In the genomic region with DNA sequence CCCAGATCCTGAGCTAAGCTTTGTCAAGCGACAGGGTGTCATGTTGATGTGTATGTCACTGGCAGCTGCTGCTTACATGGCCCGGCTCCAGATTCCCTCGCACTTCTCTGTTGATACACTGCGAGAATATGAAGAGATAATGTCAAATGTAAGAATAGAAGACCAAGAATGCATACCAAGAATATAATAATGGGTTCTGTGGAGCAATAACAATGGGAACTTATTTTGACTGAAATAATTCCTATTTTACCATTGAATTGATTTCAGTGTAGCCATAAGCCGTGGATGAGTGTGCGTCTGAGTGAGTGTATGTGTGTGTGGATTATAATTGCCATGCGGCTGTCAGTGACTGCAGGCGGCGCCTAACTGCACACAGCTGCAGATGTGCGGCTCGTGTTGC, we compare ENCODE assay signal across 4 fruit fly cellular contexts.
A peak's percentile ranks its signal among the peaks of the same experiment; 100 is the strongest.
TF ChIP-seq lines count a peak whose summit lies in the region.

No protein-coding gene starts in this region.

- TF ChIP-seq CTCF in whole organism, embryonic (GFP tag; optimal IDR thresholded peaks at IDR 0.05; lab: Kevin White, UChicago): no peak

TF ChIP-seq in whole organism, embryonic, 481 proteins besides CTCF, POLR2A, EP300 and RAD21:
- no peak for TF ChIP-seq CG1792 (GFP tag; optimal IDR thresholded peaks at IDR 0.05; lab: Kevin White, UChicago)
- TF ChIP-seq Jarid2 (GFP tag; optimal IDR thresholded peaks at IDR 0.05; lab: Kevin White, UChicago): no peak
- no peak for TF ChIP-seq CG2712 (tag; optimal IDR thresholded peaks at IDR 0.05; lab: Kevin White, UChicago)
- no peak for TF ChIP-seq B-H2 (GFP tag; optimal IDR thresholded peaks at IDR 0.05; lab: Kevin White, UChicago)
- peak; percentile 43; the same call in 1 of the 2 replicates for TF ChIP-seq Drgx (GFP tag; IDR thresholded peaks at IDR 0.05; lab: Robert Waterston, UW)
- TF ChIP-seq CG4730 (GFP tag; IDR thresholded peaks at IDR 0.05; lab: Robert Waterston, UW): no peak
- TF ChIP-seq Hr3 (GFP tag; optimal IDR thresholded peaks at IDR 0.05; lab: Kevin White, UChicago): no peak
- TF ChIP-seq hb (GFP tag; IDR thresholded peaks at IDR 0.05; lab: Robert Waterston, UW; ENCODE audit: partially characterized antibody): no peak
- 0 out of 3 replicates have a peak, but pooled peaks have one; percentile 19 for TF ChIP-seq CG11456 (GFP tag; IDR thresholded peaks at IDR 0.05; lab: Robert Waterston, UW)
- TF ChIP-seq pho (GFP tag; optimal IDR thresholded peaks at IDR 0.05; lab: Kevin White, UChicago): no peak
- TF ChIP-seq CG33557 (GFP tag; optimal IDR thresholded peaks at IDR 0.05; lab: Kevin White, UChicago): no peak
- no peak for TF ChIP-seq Ptx1 (GFP tag; IDR thresholded peaks at IDR 0.05; lab: Robert Waterston, UW)
- TF ChIP-seq dm (GFP tag; optimal IDR thresholded peaks at IDR 0.05; lab: Kevin White, UChicago): peak; percentile 50
- 0 out of 3 replicates have a peak, but pooled peaks have one; percentile 13 for TF ChIP-seq row (GFP tag; IDR thresholded peaks at IDR 0.05; lab: Robert Waterston, UW)

TF ChIP-seq in whole organism, prepupa, 60 proteins besides CTCF, POLR2A, EP300 and RAD21 (continues in another document):
- TF ChIP-seq pdm3 (GFP tag; optimal IDR thresholded peaks at IDR 0.05; lab: Kevin White, UChicago) (peak; percentile 41), eg (GFP tag; IDR thresholded peaks at IDR 0.05; lab: Robert Waterston, UW) (peak; percentile 63; the same call in 2 of the 3 replicates), CG6163 (GFP tag; IDR thresholded peaks at IDR 0.05; lab: Robert Waterston, UW) (peak; percentile 46; the same call in 1 of the 3 replicates), CG16779 (tag; optimal IDR thresholded peaks at IDR 0.05; lab: Kevin White, UChicago) (no peak), CG7368 (GFP tag; optimal IDR thresholded peaks at IDR 0.05; lab: Kevin White, UChicago) (no peak), CG8319 (GFP tag; optimal IDR thresholded peaks at IDR 0.05; lab: Kevin White, UChicago) (no peak), OdsH (GFP tag; optimal IDR thresholded peaks at IDR 0.05; lab: Kevin White, UChicago) (peak; percentile 27), CG4318 (GFP tag; optimal IDR thresholded peaks at IDR 0.05; lab: Kevin White, UChicago) (no peak), acj6 (GFP tag; optimal IDR thresholded peaks at IDR 0.05; lab: Kevin White, UChicago) (peak; percentile 10), CG10669 (GFP tag; optimal IDR thresholded peaks at IDR 0.05; lab: Kevin White, UChicago) (peak; percentile 38), Lpt (GFP tag; optimal IDR thresholded peaks at IDR 0.05; lab: Kevin White, UChicago) (no peak), Ets96B (tag; optimal IDR thresholded peaks at IDR 0.05; lab: Kevin White, UChicago) (peak; percentile 43), spab (GFP tag; optimal IDR thresholded peaks at IDR 0.05; lab: Kevin White, UChicago) (peak; percentile 12), Met (GFP tag; optimal IDR thresholded peaks at IDR 0.05; lab: Kevin White, UChicago) (peak; percentile 23), CG34406 (GFP tag; optimal IDR thresholded peaks at IDR 0.05; lab: Kevin White, UChicago) (no peak), ss (GFP tag; optimal IDR thresholded peaks at IDR 0.05; lab: Kevin White, UChicago) (peak in 1 of 2 experiments; percentile 17), Sox14 (GFP tag; optimal IDR thresholded peaks at IDR 0.05; lab: Kevin White, UChicago) (no peak), achi (GFP tag; optimal IDR thresholded peaks at IDR 0.05; lab: Kevin White, UChicago) (peak; percentile 20), Hr39 (GFP tag; optimal IDR thresholded peaks at IDR 0.05; lab: Kevin White, UChicago) (peak; percentile 16), lz (GFP tag; optimal IDR thresholded peaks at IDR 0.05; lab: Kevin White, UChicago) (no peak), Hr4 (GFP tag; optimal IDR thresholded peaks at IDR 0.05; lab: Kevin White, UChicago) (peak; percentile 17), CG32006 (GFP tag; optimal IDR thresholded peaks at IDR 0.05; lab: Kevin White, UChicago) (peak; percentile 47), Eip93F (GFP tag; optimal IDR thresholded peaks at IDR 0.05; lab: Kevin White, UChicago) (no peak), fd59A (GFP tag; optimal IDR thresholded peaks at IDR 0.05; lab: Kevin White, UChicago) (peak; percentile 19)

TF ChIP-seq in whole organism, pupa, 21 proteins besides CTCF, POLR2A, EP300 and RAD21:
- TF ChIP-seq CG13204 (GFP tag; optimal IDR thresholded peaks at IDR 0.05; lab: Kevin White, UChicago): no peak
- TF ChIP-seq CG14655 (GFP tag; optimal IDR thresholded peaks at IDR 0.05; lab: Kevin White, UChicago): peak; percentile 37
- TF ChIP-seq CG4496 (GFP tag; IDR thresholded peaks at IDR 0.05; lab: Robert Waterston, UW): 0 out of 3 replicates have a peak, but pooled peaks have one; percentile 31
- TF ChIP-seq rn (GFP tag; IDR thresholded peaks at IDR 0.05; lab: Robert Waterston, UW): no peak
- TF ChIP-seq CG10348 (GFP tag; IDR thresholded peaks at IDR 0.05; lab: Robert Waterston, UW): no peak
- no peak for TF ChIP-seq CG17806 (tag; optimal IDR thresholded peaks at IDR 0.05; lab: Kevin White, UChicago)
- TF ChIP-seq Pif1A (GFP tag; optimal IDR thresholded peaks at IDR 0.05; lab: Kevin White, UChicago): peak; percentile 8
- no peak for TF ChIP-seq Ets98B (GFP tag; IDR thresholded peaks at IDR 0.05; lab: Robert Waterston, UW)
- TF ChIP-seq CG15710 (tag; optimal IDR thresholded peaks at IDR 0.05; lab: Kevin White, UChicago): peak; percentile 55
- TF ChIP-seq CG8159 (tag; optimal IDR thresholded peaks at IDR 0.05; lab: Kevin White, UChicago): peak; percentile 53
- no peak for TF ChIP-seq fd96Ca (GFP tag; IDR thresholded peaks at IDR 0.05; lab: Robert Waterston, UW)

TF ChIP-seq in whole organism, wandering third instar larva, 38 proteins besides CTCF, POLR2A, EP300 and RAD21:
- TF ChIP-seq fru (GFP tag; optimal IDR thresholded peaks at IDR 0.05; lab: Kevin White, UChicago) (peak; percentile 25), HLH106 (tag; optimal IDR thresholded peaks at IDR 0.05; lab: Kevin White, UChicago) (peak; percentile 26), jim (GFP tag; optimal IDR thresholded peaks at IDR 0.05; lab: Kevin White, UChicago) (no peak), foxo (GFP tag; optimal IDR thresholded peaks at IDR 0.05; lab: Kevin White, UChicago) (peak in 1 of 2 experiments; percentile 43)
